Fruit fly (Drosophila melanogaster) whole organism, embryonic: ENCODE measurements around the gene Mcm5.
A peak's percentile ranks its signal among the peaks of the same experiment; 100 is the strongest.

ENCODE experiments used
- BEAF-32 ChIP-seq: fragments of 200-800 bp; sonication (Bioruptor generic); optimal IDR thresholded peaks from 3 replicates; lab custom pipeline; 2017; ENCODE audit warnings: missing biosample characterization, missing genetic modification characterization, mild to moderate bottlenecking, moderate library complexity, missing genetic modification reagents
- C15 ChIP-seq: fragments of 200-800 bp; sonication (Bioruptor generic); IDR thresholded peaks from 3 replicates; pipeline ENCODE4 v1.3.6; 2022; ENCODE audit warnings: missing biosample characterization, missing genetic modification characterization
- CG11247 ChIP-seq: fragments of 200-800 bp; sonication (Bioruptor generic); IDR thresholded peaks from 2 replicates; pipeline ENCODE4 v1.3.6; 2022; ENCODE audit warnings: missing biosample characterization, missing genetic modification characterization
- CG11695 ChIP-seq: fragments of 200-800 bp; sonication (Bioruptor generic); IDR thresholded peaks from 3 replicates; pipeline ENCODE4 v1.3.6; 2022; ENCODE audit warnings: missing biosample characterization, missing genetic modification characterization
- CG13624 ChIP-seq: fragments of 200-800 bp; sonication (Bioruptor generic); optimal IDR thresholded peaks from 2 replicates; lab custom pipeline; 2016; ENCODE audit warnings: missing biosample characterization, missing genetic modification characterization
- CG13775 ChIP-seq: fragments of 200-800 bp; sonication (Bioruptor generic); optimal IDR thresholded peaks from 3 replicates; lab custom pipeline; 2017; ENCODE audit warnings: missing biosample characterization, mild to moderate bottlenecking, missing genetic modification characterization
- CG15269 ChIP-seq: fragments of 200-800 bp; sonication (Bioruptor generic); optimal IDR thresholded peaks from 2 replicates; lab custom pipeline; 2018; ENCODE audit warnings: missing biosample characterization, mild to moderate bottlenecking, missing genetic modification characterization, moderate library complexity
- CG17359 ChIP-seq: fragments of 200-800 bp; sonication (Bioruptor generic); optimal IDR thresholded peaks from 3 replicates; lab custom pipeline; 2018; ENCODE audit warnings: missing biosample characterization, mild to moderate bottlenecking, missing genetic modification characterization, moderate library complexity
- CG34422 ChIP-seq: fragments of 200-800 bp; sonication (Bioruptor generic); IDR thresholded peaks from 3 replicates; pipeline ENCODE4 v1.3.6; 2022; ENCODE audit warnings: missing biosample characterization, missing genetic modification characterization
- CG4617 ChIP-seq: fragments of 200-800 bp; sonication (Bioruptor generic); optimal IDR thresholded peaks from 3 replicates; lab custom pipeline; 2016; ENCODE audit warnings: missing biosample characterization, missing genetic modification characterization, borderline replicate concordance
- CG4707 ChIP-seq: fragments of 200-800 bp; sonication (Bioruptor generic); optimal IDR thresholded peaks from 2 replicates; lab custom pipeline; 2018; ENCODE audit warnings: missing biosample characterization, mild to moderate bottlenecking, missing genetic modification characterization, moderate library complexity
- CG4730 ChIP-seq: fragments of 200-800 bp; sonication (Bioruptor generic); IDR thresholded peaks from 2 replicates; pipeline ENCODE4 v1.3.6; 2022; ENCODE audit warnings: missing biosample characterization, missing genetic modification characterization
- CG8765 ChIP-seq: fragments of 200-800 bp; sonication (Bioruptor generic); IDR thresholded peaks from 2 replicates; pipeline ENCODE4 v1.3.6; 2022; ENCODE audit warnings: missing biosample characterization, missing genetic modification characterization
- CG9797 ChIP-seq: fragments of 200-800 bp; sonication (Bioruptor generic); optimal IDR thresholded peaks from 3 replicates; lab custom pipeline; 2018; ENCODE audit warnings: missing biosample characterization, mild to moderate bottlenecking, missing genetic modification characterization
- Dbx ChIP-seq: fragments of 200-800 bp; sonication (Bioruptor generic); IDR thresholded peaks from 3 replicates; pipeline ENCODE4 v1.3.6; 2022; ENCODE audit warnings: missing biosample characterization, missing genetic modification characterization
- E2f2 ChIP-seq: fragments of 200-800 bp; sonication (Bioruptor generic); IDR thresholded peaks from 2 replicates; pipeline ENCODE4 v1.3.6; 2022; ENCODE audit warnings: missing biosample characterization, missing genetic modification characterization
- H2.0 ChIP-seq: fragments of 200-800 bp; sonication (Bioruptor generic); IDR thresholded peaks from 2 replicates; pipeline ENCODE4 v1.3.6; 2022; ENCODE audit warnings: missing biosample characterization, missing genetic modification characterization
- Hand ChIP-seq: fragments of 200-800 bp; sonication (Bioruptor generic); optimal IDR thresholded peaks from 2 replicates; lab custom pipeline; 2017; ENCODE audit warnings: mild to moderate bottlenecking, missing biosample characterization, missing genetic modification reagents, missing genetic modification characterization
- Hmx ChIP-seq: fragments of 200-800 bp; sonication (Bioruptor generic); optimal IDR thresholded peaks from 2 replicates; lab custom pipeline; 2016; ENCODE audit warnings: missing biosample characterization, missing genetic modification characterization
- Kr ChIP-seq: fragments of 200-800 bp; sonication (Bioruptor generic); optimal IDR thresholded peaks from 2 replicates; lab custom pipeline; 2017; ENCODE audit warnings: missing biosample characterization, mild to moderate bottlenecking, missing genetic modification characterization
- Max ChIP-seq: fragments of 200-800 bp; sonication (Bioruptor generic); optimal IDR thresholded peaks from 2 replicates; lab custom pipeline; 2016; ENCODE audit warnings: missing biosample characterization, mild to moderate bottlenecking, missing genetic modification characterization
- Med ChIP-seq: fragments of 200-800 bp; sonication (Bioruptor generic); peaks from one replicate; lab custom pipeline; 2016; ENCODE audit warnings: missing biosample characterization, missing genetic modification characterization, mild to moderate bottlenecking, inconsistent platforms, moderate library complexity
- Pdp1 ChIP-seq, 2 experiments: fragments of 200-800 bp; sonication (Bioruptor generic); optimal IDR thresholded peaks; 3 replicates each; lab custom pipeline; 2016; ENCODE audit warnings: missing biosample characterization in 2 of 2, missing genetic modification characterization in 2 of 2, mild to moderate bottlenecking in 1 of 2, moderate library complexity in 1 of 2
- Ptx1 ChIP-seq: fragments of 200-800 bp; sonication (Bioruptor generic); IDR thresholded peaks from 2 replicates; pipeline ENCODE4 v1.3.6; 2022; ENCODE audit warnings: missing biosample characterization, missing genetic modification characterization
- Xrp1 ChIP-seq: fragments of 200-800 bp; sonication (Bioruptor generic); IDR thresholded peaks from 2 replicates; pipeline ENCODE4 v1.3.6; 2022; ENCODE audit warnings: missing biosample characterization, missing genetic modification characterization
- al ChIP-seq: fragments of 200-800 bp; sonication (Bioruptor generic); IDR thresholded peaks from 2 replicates; pipeline ENCODE4 v1.3.6; 2022; ENCODE audit warnings: missing biosample characterization, missing genetic modification characterization
- ara ChIP-seq: fragments of 200-800 bp; sonication (Bioruptor generic); IDR thresholded peaks from 2 replicates; pipeline ENCODE4 v1.3.6; 2022; ENCODE audit warnings: missing biosample characterization, missing genetic modification characterization
- dmrt99B ChIP-seq: fragments of 200-800 bp; sonication (Bioruptor generic); optimal IDR thresholded peaks from 2 replicates; lab custom pipeline; 2018; ENCODE audit warnings: missing biosample characterization, mild to moderate bottlenecking, missing genetic modification characterization, moderate library complexity
- exex ChIP-seq: fragments of 200-800 bp; sonication (Bioruptor generic); optimal IDR thresholded peaks from 4 replicates; lab custom pipeline; 2018; ENCODE audit warnings: missing biosample characterization, mild to moderate bottlenecking, missing genetic modification characterization, moderate library complexity
- gfzf ChIP-seq: fragments of 200-800 bp; sonication (Bioruptor generic); optimal IDR thresholded peaks from 2 replicates; lab custom pipeline; 2016; ENCODE audit warnings: missing biosample characterization, mild to moderate bottlenecking, missing genetic modification characterization, moderate library complexity
- grau ChIP-seq: fragments of 200-800 bp; optimal IDR thresholded peaks from 3 replicates; lab custom pipeline; 2019; ENCODE audit warnings: missing biosample characterization, mild to moderate bottlenecking, missing genetic modification characterization, moderate library complexity
- gro ChIP-seq: fragments of 200-800 bp; sonication (Bioruptor generic); optimal IDR thresholded peaks from 2 replicates; lab custom pipeline; 2016; ENCODE audit warnings: missing biosample characterization, missing genetic modification characterization
- ham ChIP-seq: fragments of 200-800 bp; sonication (Bioruptor generic); IDR thresholded peaks from 2 replicates; pipeline ENCODE4 v1.3.6; 2022; ENCODE audit warnings: missing biosample characterization, missing genetic modification characterization
- hkb ChIP-seq, 2 experiments: fragments of 200-800 bp in 1 of 2; fragments of >200 bp in 1 of 2; sonication (Bioruptor generic) in 1 of 2; IDR thresholded peaks in 1 of 2; optimal IDR thresholded peaks in 1 of 2; 2 replicates each; pipeline versions ENCODE4 v1.3.6 to Lab custom; 2017 to 2022; ENCODE audit warnings: missing biosample characterization in 1 of 2, missing genetic modification characterization in 1 of 2
- insv ChIP-seq, 2 experiments: fragments of 200-800 bp; sonication (Bioruptor generic); optimal IDR thresholded peaks; 3 replicates each; lab custom pipeline; 2016 to 2018; ENCODE audit warnings: missing biosample characterization in 2 of 2, missing genetic modification characterization in 2 of 2
- lilli ChIP-seq: fragments of 200-800 bp; sonication (Bioruptor generic); optimal IDR thresholded peaks from 3 replicates; lab custom pipeline; 2016; ENCODE audit warnings: missing biosample characterization, missing genetic modification characterization
- lov ChIP-seq, 2 experiments: fragments of 200-800 bp in 1 of 2; fragments of >200 bp in 1 of 2; sonication (Bioruptor generic) in 1 of 2; IDR thresholded peaks in 1 of 2; optimal IDR thresholded peaks in 1 of 2; 2 replicates in 1 of 2; 3 replicates in 1 of 2; pipeline versions ENCODE4 v1.3.6 to Lab custom; 2017 to 2022; ENCODE audit warnings: missing biosample characterization in 1 of 2, missing genetic modification characterization in 1 of 2
- nom ChIP-seq: fragments of 200-800 bp; sonication (Bioruptor generic); optimal IDR thresholded peaks from 2 replicates; lab custom pipeline; 2017; ENCODE audit warnings: missing biosample characterization, missing genetic modification characterization, mild to moderate bottlenecking, moderate library complexity, missing genetic modification reagents
- oc ChIP-seq: fragments of 200-800 bp; sonication (Bioruptor generic); optimal IDR thresholded peaks from 2 replicates; lab custom pipeline; 2018; ENCODE audit warnings: missing biosample characterization, mild to moderate bottlenecking, missing genetic modification characterization, moderate library complexity
- pan ChIP-seq, 4 experiments: fragments of >200 bp in 3 of 4; fragments of 200-800 bp in 1 of 4; sonication (Bioruptor generic) in 1 of 4; optimal IDR thresholded peaks in 3 of 4; IDR thresholded peaks in 1 of 4; 2 replicates each; pipeline versions ENCODE4 v1.3.6 to Lab custom; 2017 to 2022; ENCODE audit warnings: missing biosample characterization in 2 of 4, missing genetic modification characterization in 2 of 4, mixed read lengths in 1 of 4
- peb ChIP-seq: fragments of 200-800 bp; sonication (Bioruptor generic); IDR thresholded peaks from 2 replicates; pipeline ENCODE4 v1.3.6; 2022; ENCODE audit warnings: missing biosample characterization, missing genetic modification characterization
- repo ChIP-seq: fragments of 200-800 bp; sonication (Bioruptor generic); optimal IDR thresholded peaks from 2 replicates; lab custom pipeline; 2016; ENCODE audit warnings: missing biosample characterization, missing genetic modification characterization
- sd ChIP-seq: fragments of 200-800 bp; sonication (Bioruptor generic); optimal IDR thresholded peaks from 3 replicates; lab custom pipeline; 2018; ENCODE audit warnings: missing biosample characterization, mild to moderate bottlenecking, missing genetic modification characterization, moderate library complexity
- sim ChIP-seq: fragments of 200-800 bp; sonication (Bioruptor generic); IDR thresholded peaks from 2 replicates; pipeline ENCODE4 v1.3.6; 2022; ENCODE audit warnings: missing biosample characterization, missing genetic modification characterization
- slbo ChIP-seq: fragments of 200-800 bp; sonication (Bioruptor generic); IDR thresholded peaks from 2 replicates; pipeline ENCODE4 v1.3.6; 2022; ENCODE audit warnings: missing biosample characterization, missing genetic modification characterization
- sob ChIP-seq: fragments of 200-800 bp; sonication (Bioruptor generic); IDR thresholded peaks from 2 replicates; pipeline ENCODE4 v1.3.6; 2022; ENCODE audit warnings: missing biosample characterization, missing genetic modification characterization
- trem ChIP-seq: fragments of 200-800 bp; optimal IDR thresholded peaks from 3 replicates; lab custom pipeline; 2019; ENCODE audit warnings: missing biosample characterization, mild to moderate bottlenecking, missing genetic modification characterization, moderate library complexity
- unpg ChIP-seq: fragments of 200-800 bp; sonication (Bioruptor generic); optimal IDR thresholded peaks from 3 replicates; lab custom pipeline; 2018; ENCODE audit warnings: missing biosample characterization, mild to moderate bottlenecking, missing genetic modification characterization, moderate library complexity
- vvl ChIP-seq: fragments of 200-800 bp; sonication (Bioruptor generic); IDR thresholded peaks from 2 replicates; pipeline ENCODE4 v1.3.6; 2022; ENCODE audit warnings: missing biosample characterization, missing genetic modification characterization
- wor ChIP-seq: fragments of 200-800 bp; sonication (Bioruptor generic); IDR thresholded peaks from 2 replicates; pipeline ENCODE4 v1.3.6; 2022; ENCODE audit warnings: missing biosample characterization, missing genetic modification characterization

Gene Mcm5

dm6 chr3R:10761980-10762379 lies 26.3 kb upstream of the Mcm5 start (continued):
- TF ChIP-seq hkb (optimal IDR thresholded peaks at IDR 0.05; lab: Kevin White, UChicago) (no peak), hkb (GFP tag; IDR thresholded peaks at IDR 0.05; lab: Robert Waterston, UW) (peak; percentile 51; the same call in 1 of the 2 replicates), sd (tag; lab: Kevin White, UChicago) (no peak), H2.0 (GFP tag; lab: Robert Waterston, UW) (0 out of 2 replicates have a peak, but pooled peaks have one; percentile 15), unpg (GFP tag; lab: Kevin White, UChicago) (no peak), exex (no peak), dmrt99B (tag; lab: Kevin White, UChicago) (no peak), CG17359 (tag; lab: Kevin White, UChicago) (no peak), CG13624 (peak; percentile 35), Pdp1 (GFP tag; optimal IDR thresholded peaks at IDR 0.05; lab: Kevin White, UChicago) (peak; percentile 3 to 94), pan (optimal IDR thresholded peaks at IDR 0.05; lab: Kevin White, UChicago) (no peak), pan (GFP tag; optimal IDR thresholded peaks at IDR 0.05 in 1 of 2, IDR thresholded peaks at IDR 0.05 in 1 of 2) (peak in 1 of 2 experiments; percentile 29), gro (peak; percentile 18), CG34422 (GFP tag; lab: Robert Waterston, UW) (peak; percentile 41; the same call in 1 of the 3 replicates), repo (GFP tag; lab: Kevin White, UChicago) (no peak), Xrp1 (GFP tag; lab: Robert Waterston, UW) (peak; percentile 8; the same call in 1 of the 2 replicates), grau (tag; lab: Kevin White, UChicago) (peak; percentile 68), Max (no peak), al (peak; percentile 23; the same call in 1 of the 2 replicates), Ptx1 (0 out of 2 replicates have a peak, but pooled peaks have one; percentile 28), C15 (GFP tag; lab: Robert Waterston, UW) (0 out of 3 replicates have a peak, but pooled peaks have one; percentile 12), Hand (GFP tag; lab: Kevin White, UChicago) (no peak), slbo (GFP tag; lab: Robert Waterston, UW) (peak; percentile 57), Med (GFP tag; lab: Kevin White, UChicago) (peak; percentile 85)

- TF ChIP-seq CG8765 (GFP tag; lab: Robert Waterston, UW) (no peak), sim (GFP tag; lab: Robert Waterston, UW) (no peak), insv (GFP tag; optimal IDR thresholded peaks at IDR 0.05; lab: Kevin White, UChicago) (no peak), Hmx (GFP tag; lab: Kevin White, UChicago) (no peak), lov (optimal IDR thresholded peaks at IDR 0.05; lab: Kevin White, UChicago) (no peak), lov (GFP tag; IDR thresholded peaks at IDR 0.05; lab: Robert Waterston, UW) (no peak), gfzf (GFP tag; lab: Kevin White, UChicago) (peak; percentile 85), peb (no peak), CG4730 (GFP tag; lab: Robert Waterston, UW) (no peak), lilli (GFP tag; lab: Kevin White, UChicago) (no peak), Dbx (GFP tag; lab: Robert Waterston, UW) (0 out of 3 replicates have a peak, but pooled peaks have one; percentile 13), wor (GFP tag; lab: Robert Waterston, UW) (no peak), CG11695 (no peak), CG4617 (GFP tag; lab: Kevin White, UChicago) (peak; percentile 62), trem (tag; lab: Kevin White, UChicago) (peak; percentile 22), CG9797 (peak; percentile 62), sob (GFP tag; lab: Robert Waterston, UW) (no peak), ham (GFP tag; lab: Robert Waterston, UW) (no peak), E2f2 (GFP tag; lab: Robert Waterston, UW) (peak; percentile 90), ara (no peak), CG4707 (GFP tag; lab: Kevin White, UChicago) (no peak), CG13775 (no peak), BEAF-32 (GFP tag; lab: Kevin White, UChicago) (peak; percentile 16), Kr (GFP tag; lab: Kevin White, UChicago) (no peak), vvl (GFP tag; lab: Robert Waterston, UW) (no peak), CG11247 (GFP tag; lab: Robert Waterston, UW) (no peak), oc (no peak), CG15269 (tag; lab: Kevin White, UChicago) (no peak), nom (GFP tag; lab: Kevin White, UChicago) (no peak)
Observed at dm6 chr3R:10767526-10767925, 20.8 kb upstream of the Mcm5 start, which contains the start of gene TfIIFbeta. TSS of gene TfIIFbeta (minus strand) at chr3R:10767804.
